Fruit fly (Drosophila melanogaster) ovary, adult (tissue): ENCODE data around the gene SpdS.

ENCODE experiments used
- CG17801 ChIP-seq: fragments of 200-800 bp; optimal IDR thresholded peaks from 2 replicates; lab custom pipeline; 2019; ENCODE audit warnings: missing biosample characterization, mild to moderate bottlenecking, missing genetic modification characterization, moderate library complexity; ENCODE audit not compliant: partially characterized antibody

Gene SpdS

DNA sequence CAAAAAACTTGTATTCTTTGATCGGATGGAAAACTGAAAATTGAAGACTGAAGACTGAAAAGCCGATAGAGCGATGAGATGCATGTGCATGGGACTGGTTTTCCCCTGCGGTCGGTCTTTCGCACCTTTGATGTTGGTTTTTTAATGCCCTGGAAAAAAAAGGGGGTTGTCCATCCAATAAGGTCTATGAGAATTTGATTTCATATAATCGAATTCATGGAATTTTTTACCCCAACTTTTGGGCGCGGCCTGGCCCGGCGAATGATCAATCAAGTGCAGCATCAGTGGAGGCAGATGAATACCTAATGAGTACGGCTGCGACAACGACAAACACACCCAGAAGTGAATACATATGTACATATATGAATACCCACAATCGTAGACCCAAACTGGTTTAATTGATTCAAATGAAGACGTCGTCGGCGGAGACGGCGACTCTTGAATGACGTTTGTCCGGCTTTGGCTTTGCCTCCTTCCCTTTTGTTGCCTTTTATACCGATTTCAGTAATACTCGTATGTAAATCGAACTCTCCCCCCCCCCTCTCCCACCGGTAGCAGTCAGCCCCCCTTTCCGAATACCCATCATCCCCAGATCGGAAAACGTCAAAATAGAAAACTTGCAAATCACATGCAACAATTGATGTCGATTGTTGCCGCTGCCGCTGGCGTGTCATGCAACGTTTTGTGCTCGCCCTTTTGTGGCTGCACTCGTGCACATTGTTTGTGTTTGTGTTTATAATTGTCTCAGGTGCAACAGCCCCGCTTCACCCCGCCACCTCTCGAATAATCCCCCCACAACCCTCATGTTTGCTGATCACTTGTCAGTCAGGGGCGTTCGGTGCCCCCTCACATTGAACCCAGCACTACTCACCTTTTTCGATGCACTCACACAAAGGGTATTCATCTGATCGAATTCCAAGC, 28.2 kb upstream of the SpdS start:
- TF ChIP-seq CG17801 (GFP tag; lab: Kevin White, UChicago) = no peak

DNA sequence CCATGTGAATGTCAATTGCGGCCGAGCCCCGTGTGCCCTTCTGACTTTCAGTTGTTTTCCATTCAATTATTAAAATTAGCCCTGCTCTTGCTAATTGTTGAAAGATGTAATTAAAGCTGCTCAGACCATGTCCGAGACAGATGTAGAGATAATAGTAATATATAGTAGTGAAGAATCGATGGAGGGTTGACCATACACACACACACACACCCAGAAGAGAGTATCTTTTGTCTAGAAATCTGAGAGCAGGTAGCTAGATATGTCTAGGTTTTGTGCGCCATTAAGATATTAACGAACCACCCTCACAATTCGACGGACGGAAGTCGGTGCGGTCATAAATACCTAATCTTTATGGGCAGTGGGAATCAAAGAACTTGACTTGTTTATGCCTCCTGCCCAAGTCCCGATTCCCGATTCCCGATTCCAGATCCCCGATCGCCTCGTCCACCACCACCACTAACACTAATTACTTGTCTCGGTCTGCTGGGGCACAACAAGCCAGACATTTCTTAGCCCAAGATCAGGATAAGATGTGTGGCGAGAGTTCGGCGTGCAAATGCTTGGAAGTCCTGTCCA, 26.9 kb upstream of the SpdS start:
- TF ChIP-seq CG17801 (GFP tag; lab: Kevin White, UChicago) = no peak

DNA sequence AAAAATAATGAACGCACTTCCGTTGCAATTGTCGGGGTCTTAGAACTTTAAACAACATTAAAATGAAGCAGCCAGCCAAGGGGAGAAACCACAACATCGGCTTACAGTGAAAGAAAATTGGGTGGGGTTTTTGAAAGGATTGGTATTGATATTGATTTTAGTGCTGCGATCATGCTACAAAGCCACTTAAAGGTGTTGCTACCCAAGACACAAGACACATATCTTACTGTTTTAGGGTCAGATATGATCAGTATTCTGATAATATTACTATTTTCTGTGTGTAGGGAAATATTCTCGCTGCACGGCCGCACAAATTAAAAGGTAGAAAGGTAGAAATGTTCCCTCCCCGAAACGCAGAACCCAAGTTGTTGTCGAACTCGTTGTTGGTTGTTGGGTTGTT, 26.4 kb upstream of the SpdS start:
- no peak for TF ChIP-seq CG17801 (GFP tag; lab: Kevin White, UChicago)

dm6 chr3R:9606913-9607804, 24.3 kb upstream of the SpdS start:
- no peak for TF ChIP-seq CG17801 (GFP tag; lab: Kevin White, UChicago)

DNA sequence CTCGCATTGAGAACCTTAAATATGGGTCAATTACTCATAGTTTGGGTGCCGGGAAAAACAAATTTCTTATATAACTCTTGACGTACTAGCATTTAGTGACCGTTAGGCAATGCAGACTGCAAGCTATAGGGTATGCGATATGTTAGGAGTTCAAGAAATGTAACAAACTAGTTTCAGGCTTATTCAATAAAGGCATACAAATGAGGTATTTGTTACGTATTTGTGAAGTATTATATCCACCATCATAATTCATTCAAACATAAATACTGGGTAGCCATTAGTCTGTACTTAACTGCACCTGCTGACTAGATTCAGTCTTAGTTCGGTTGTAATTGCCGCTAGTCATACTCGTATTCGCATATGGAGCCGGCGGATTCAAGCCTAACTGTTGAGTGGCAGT, 23.2 kb upstream of the SpdS start:
- TF ChIP-seq CG17801 (GFP tag; lab: Kevin White, UChicago) = no peak

dm6 chr3R:9612217-9612616, 19.2 kb upstream of the SpdS start:
- no peak for TF ChIP-seq CG17801 (GFP tag; lab: Kevin White, UChicago)

dm6 chr3R:9613124-9613523, 18.3 kb upstream of the SpdS start:
- TF ChIP-seq CG17801 (GFP tag; lab: Kevin White, UChicago) = no peak

- TF ChIP-seq CG17801 (GFP tag; lab: Kevin White, UChicago) = peak; percentile 85
Measured at dm6 chr3R:9618331-9618730, 13.1 kb upstream of the SpdS start.

DNA sequence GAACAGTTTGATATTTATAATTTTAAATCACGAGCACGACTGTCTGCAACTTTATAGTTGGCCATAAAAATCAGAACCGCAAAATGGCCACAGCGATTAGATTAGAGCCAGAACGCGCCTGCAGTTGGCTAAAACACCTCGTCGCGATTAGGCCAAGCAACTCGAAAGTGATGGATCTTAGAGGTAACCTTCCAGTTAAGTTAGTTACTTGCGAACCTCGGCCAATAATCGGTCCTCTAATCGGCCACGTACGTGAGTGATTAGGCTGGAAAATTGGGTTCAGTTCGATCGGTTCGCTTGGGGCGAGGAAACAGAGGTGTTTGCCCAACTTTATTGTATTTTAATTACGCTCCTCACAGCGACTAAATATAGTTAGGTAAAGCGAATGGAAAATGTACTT, 11.2 kb upstream of the SpdS start:
- no peak for TF ChIP-seq CG17801 (GFP tag; lab: Kevin White, UChicago)

dm6 chr3R:9625443-9625842, 6.0 kb upstream of the SpdS start:
- no peak for TF ChIP-seq CG17801 (GFP tag; lab: Kevin White, UChicago)

DNA sequence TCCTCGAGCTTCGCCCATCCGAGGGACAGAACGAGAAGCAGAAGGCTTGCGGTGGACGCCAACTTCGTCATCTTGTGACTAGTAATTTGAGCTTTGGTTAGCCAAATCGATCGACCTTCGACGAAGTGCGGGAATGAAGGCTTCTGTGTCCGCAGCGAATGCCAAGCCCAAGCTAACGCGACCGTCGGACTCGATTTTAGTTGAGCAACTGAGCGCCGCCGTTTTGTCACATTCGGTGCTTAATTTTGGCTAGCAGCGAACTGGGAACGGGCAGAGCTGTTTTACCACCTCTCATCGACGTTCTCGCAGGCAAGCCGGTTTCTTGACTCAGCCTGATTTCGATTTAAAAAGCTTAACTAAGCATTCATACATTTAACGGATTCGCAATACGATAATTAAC, 5.2 kb upstream of the SpdS start:
- TF ChIP-seq CG17801 (GFP tag; lab: Kevin White, UChicago) = no peak

- peak; percentile 77 for TF ChIP-seq CG17801 (GFP tag; lab: Kevin White, UChicago)
Measured at dm6 chr3R:9626880-9627401, 4.5 kb upstream of the SpdS start, which contains the start of the genes CG9427 and CG8319. Gene CG9427 (minus strand): TSS chr3R:9626930. Gene CG8319 (plus strand): TSS chr3R:9627321.

DNA sequence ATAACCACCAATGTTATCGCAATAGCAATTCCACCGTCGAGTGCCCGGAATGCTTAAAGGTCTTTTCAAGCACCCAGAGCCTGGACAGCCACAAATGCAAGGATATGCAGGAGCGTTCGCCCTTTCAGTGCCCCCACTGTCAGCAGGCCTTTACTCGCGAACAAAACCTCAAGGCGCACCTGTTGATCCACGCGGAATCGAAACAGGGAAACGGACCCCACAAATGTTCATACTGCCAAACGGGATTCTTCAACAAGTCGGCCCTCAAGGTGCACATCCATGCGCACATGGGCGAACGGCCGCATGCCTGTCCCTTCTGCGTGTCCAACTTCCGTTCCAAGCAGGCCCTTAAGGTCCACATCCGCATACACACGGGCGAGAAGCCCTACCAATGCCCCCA, 3.4 kb upstream of the SpdS start:
- TF ChIP-seq CG17801 (GFP tag; lab: Kevin White, UChicago) = no peak

dm6 chr3R:9628607-9629006, 2.8 kb upstream of the SpdS start:
- TF ChIP-seq CG17801 (GFP tag; lab: Kevin White, UChicago) = no peak
